Worm (Caenorhabditis elegans) whole organism, young adult: ENCODE data around the gene F55C9.6.
"Not testable (repeated sequence)": the region's sequence is repeated elsewhere in the genome, so short reads cannot be mapped to it uniquely, and the experiment has no call there.

Experiments
- F22D6.2 ChIP-seq: sonication (generic microtip); optimal IDR thresholded peaks from 2 replicates; lab custom pipeline; 2016; ENCODE audit warnings: mild to moderate bottlenecking, missing genetic modification characterization, missing compliant biosample characterization
- T26A5.8 ChIP-seq: sonication (generic microtip); optimal IDR thresholded peaks from 2 replicates; lab custom pipeline; 2016; ENCODE audit warnings: missing genetic modification characterization, missing compliant biosample characterization
- ZK185.1 ChIP-seq: sonication (generic microtip); optimal IDR thresholded peaks from 2 replicates; lab custom pipeline; 2016; ENCODE audit warnings: mild to moderate bottlenecking, missing genetic modification characterization, missing compliant biosample characterization; ENCODE audit not compliant: poor library complexity, severe bottlenecking
- ceh-100 ChIP-seq: fragments of 200-800 bp; sonication (Bioruptor generic); IDR thresholded peaks from 2 replicates; pipeline ENCODE4 v1.3.6; 2022; ENCODE audit warnings: missing genetic modification reagents, missing genetic modification characterization, missing compliant biosample characterization
- chd-7 ChIP-seq: sonication (generic microtip); optimal IDR thresholded peaks from 2 replicates; lab custom pipeline; 2016; ENCODE audit warnings: mild to moderate bottlenecking, missing genetic modification characterization, moderate library complexity, missing compliant biosample characterization
- ets-4 ChIP-seq: fragments of 200-800 bp; sonication (Bioruptor generic); optimal IDR thresholded peaks from 2 replicates; lab custom pipeline; 2018; ENCODE audit warnings: mild to moderate bottlenecking, missing genetic modification characterization, missing compliant biosample characterization
- hrde-1 ChIP-seq: sonication (generic microtip); optimal IDR thresholded peaks from 2 replicates; lab custom pipeline; 2016; ENCODE audit warnings: missing genetic modification characterization, mild to moderate bottlenecking, missing compliant biosample characterization, moderate library complexity, missing genotype, missing genetic modification reagents, borderline replicate concordance
- lin-54 ChIP-seq: fragments of 200-800 bp; sonication (Bioruptor generic); optimal IDR thresholded peaks from 2 replicates; lab custom pipeline; 2018; ENCODE audit warnings: mild to moderate bottlenecking, missing genetic modification characterization, missing compliant biosample characterization
- nhr-120 ChIP-seq: fragments of 200-800 bp; sonication (Bioruptor generic); IDR thresholded peaks from 2 replicates; pipeline ENCODE4 v1.3.6; 2022; ENCODE audit warnings: missing genetic modification characterization, missing compliant biosample characterization
- pha-4 ChIP-seq: fragments of 150-350 bp; sonication (generic microtip); optimal IDR thresholded peaks from 2 replicates; lab custom pipeline; 2014; ENCODE audit warnings: missing biosample characterization, missing genetic modification reagents, missing genetic modification characterization
- sea-2 ChIP-seq: fragments of 200-800 bp; sonication (Bioruptor generic); IDR thresholded peaks from 2 replicates; pipeline ENCODE4 v1.3.6; 2022; ENCODE audit warnings: missing genetic modification characterization, missing compliant biosample characterization
- snpc-4 ChIP-seq, 5 experiments: fragments of 150-350 bp in 1 of 5; sonication (generic microtip) in 4 of 5; optimal IDR thresholded peaks; 2 replicates each; lab custom pipeline; 2014 to 2018; ENCODE audit warnings: missing genetic modification characterization in 5 of 5, missing biosample characterization in 3 of 5, antibody characterized with exemption in 2 of 5, mild to moderate bottlenecking in 2 of 5, missing compliant biosample characterization in 2 of 5, missing genotype in 2 of 5, moderate library complexity in 2 of 5, missing genetic modification reagents in 1 of 5
- unc-62 ChIP-seq: fragments of 150-350 bp; optimal IDR thresholded peaks from 2 replicates; lab custom pipeline; 2014; ENCODE audit warnings: missing biosample characterization, missing genetic modification reagents, missing genetic modification characterization
- ztf-25 ChIP-seq: fragments of 200-800 bp; sonication (Bioruptor generic); IDR thresholded peaks from 2 replicates; pipeline ENCODE4 v1.3.6; 2022; ENCODE audit warnings: missing genetic modification reagents, missing genetic modification characterization, missing compliant biosample characterization

ce11 chrV:19317058-19317457 lies 20.4 kb upstream of the F55C9.6 start, which contains the start of gene srh-208:
- TF ChIP-seq pha-4; unc-62; sea-2 (GFP tag; lab: Robert Waterston, UW); ZK185.1; ets-4 (GFP tag; lab: Kevin White, UChicago); nhr-120 (GFP tag; lab: Robert Waterston, UW); hrde-1 (tag; lab: Kevin White, UChicago); T26A5.8 (tag; lab: Kevin White, UChicago); chd-7 (tag; lab: Kevin White, UChicago); ceh-100 (GFP tag; lab: Robert Waterston, UW); snpc-4 (GFP tag; optimal IDR thresholded peaks at IDR 0.05; lab: Kevin White, UChicago); snpc-4 (tag; optimal IDR thresholded peaks at IDR 0.05; lab: Kevin White, UChicago); F22D6.2; lin-54; ztf-25 (GFP tag; lab: Robert Waterston, UW): not testable (repeated sequence)
